Worm (Caenorhabditis elegans) whole organism, L4/young adult: ENCODE results near the gene C23G10.7.
A peak's percentile ranks its signal among the peaks of the same experiment; 100 is the strongest.

Source experiments
- W03F9.2 ChIP-seq: fragments of 150-350 bp; optimal IDR thresholded peaks from 2 replicates; lab custom pipeline; 2014; ENCODE audit warnings: missing biosample characterization, missing genetic modification characterization
- dao-5 ChIP-seq: sonication (generic microtip); optimal IDR thresholded peaks from 2 replicates; lab custom pipeline; 2016; ENCODE audit warnings: missing genotype, missing genetic modification characterization, moderate library complexity, missing compliant biosample characterization
- him-1 ChIP-seq: sonication (generic microtip); optimal IDR thresholded peaks from 2 replicates; lab custom pipeline; 2016; ENCODE audit warnings: missing genotype, missing genetic modification reagents, missing genetic modification characterization, missing compliant biosample characterization

The C23G10.7 gene

ce11 chrIII:6198378-6199234, at the start of gene C23G10.7, which contains the start of gene rpn-2:
Gene C23G10.7 (minus strand): TSS chrIII:6198414.
Gene rpn-2 (plus strand): TSS chrIII:6199184.
- TF ChIP-seq W03F9.2 (tag; lab: Kevin White, UChicago) (peak; percentile 78), him-1 (no peak), dao-5 (tag; lab: Kevin White, UChicago) (no peak)

DNA sequence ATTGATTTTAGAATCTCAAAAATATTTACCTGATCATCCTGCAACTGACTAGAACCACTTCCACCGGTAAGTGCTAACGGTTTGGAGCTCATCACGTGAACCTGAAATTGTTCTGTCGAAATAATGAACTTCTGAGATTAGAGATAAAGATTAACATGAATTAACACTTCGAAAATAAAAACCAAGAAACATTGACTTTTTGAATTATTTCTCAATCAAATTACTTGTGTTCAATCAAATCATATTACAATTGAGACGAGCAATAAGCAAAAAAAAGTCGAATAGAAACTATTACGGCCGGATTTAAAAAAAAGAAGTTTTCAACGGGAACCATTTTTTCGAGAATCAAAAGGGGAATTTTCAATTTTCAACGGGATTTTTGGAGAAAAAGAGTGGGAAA, 47.5 kb upstream of the C23G10.7 start, which contains the start of gene bcas-2:
Gene bcas-2 (minus strand): TSS at position 101 of the 400 bp plus-strand sequence.
- TF ChIP-seq him-1 (no peak), dao-5 (tag; lab: Kevin White, UChicago) (no peak), W03F9.2 (tag; lab: Kevin White, UChicago) (no peak)

- TF ChIP-seq W03F9.2 (tag; lab: Kevin White, UChicago) (no peak), dao-5 (tag; lab: Kevin White, UChicago) (no peak), him-1 (no peak)
These were observed 42.3 kb upstream of the C23G10.7 start, which contains the start of gene T12A2.3 for ce11 chrIII:6240528-6240927. Gene T12A2.3 (plus strand): TSS chrIII:6240828.

ce11 chrIII:6236649-6237048, 38.4 kb upstream of the C23G10.7 start, which contains the start of gene T12A2.21:
Gene T12A2.21 (minus strand): TSS chrIII:6236749.
- TF ChIP-seq W03F9.2 (tag; lab: Kevin White, UChicago) = no peak
- no peak for TF ChIP-seq him-1
- TF ChIP-seq dao-5 (tag; lab: Kevin White, UChicago) = no peak

DNA sequence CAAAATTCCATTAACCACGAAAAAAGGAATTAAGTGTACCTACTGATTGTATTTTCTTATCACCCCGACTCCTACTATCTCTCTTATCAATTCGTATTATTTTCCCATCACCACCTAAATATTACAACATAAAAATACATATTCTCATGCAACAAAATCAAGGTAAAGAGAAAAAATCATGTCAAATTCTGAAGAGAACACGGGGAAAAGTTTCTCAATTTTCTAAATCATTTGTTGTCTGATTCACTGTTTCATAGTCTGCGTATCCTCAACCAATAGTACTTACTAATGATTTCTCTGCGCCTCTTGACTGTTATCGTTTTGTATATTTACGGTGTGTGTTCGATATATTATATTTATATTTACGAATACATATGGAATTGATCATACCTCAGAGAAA, 33.7 kb upstream of the C23G10.7 start:
- TF ChIP-seq him-1 (no peak), dao-5 (tag; lab: Kevin White, UChicago) (no peak), W03F9.2 (tag; lab: Kevin White, UChicago) (no peak)

DNA sequence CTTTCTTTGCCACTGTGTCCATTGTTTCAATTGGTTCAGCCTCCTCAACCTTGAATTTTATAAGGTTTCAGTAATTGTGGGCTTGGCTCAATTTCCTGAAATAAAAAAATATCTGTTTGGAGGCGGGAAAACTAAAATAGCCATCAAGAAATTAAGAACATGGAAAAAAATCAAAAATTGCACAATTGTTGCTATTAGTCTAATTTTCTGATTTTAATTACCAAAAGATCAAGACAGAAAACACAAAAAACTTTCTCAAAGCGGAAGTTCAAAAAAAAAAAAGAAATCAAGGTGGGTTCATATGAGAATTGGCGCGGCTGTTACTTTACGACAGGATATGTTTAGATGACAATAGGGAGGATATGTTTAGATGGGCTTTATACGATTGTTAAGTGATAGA, 32.7 kb upstream of the C23G10.7 start, which contains the start of gene esyt-2:
Gene esyt-2 (minus strand): TSS at position 101 of the 400 bp plus-strand sequence.
- TF ChIP-seq him-1 = no peak
- no peak for TF ChIP-seq W03F9.2 (tag; lab: Kevin White, UChicago)
- no peak for TF ChIP-seq dao-5 (tag; lab: Kevin White, UChicago)

- TF ChIP-seq dao-5 (tag; lab: Kevin White, UChicago) (no peak), W03F9.2 (tag; lab: Kevin White, UChicago) (no peak), him-1 (no peak)
These were observed 23.2 kb upstream of the C23G10.7 start for ce11 chrIII:6221403-6221802.

- TF ChIP-seq W03F9.2 (tag; lab: Kevin White, UChicago) (no peak), him-1 (no peak), dao-5 (tag; lab: Kevin White, UChicago) (no peak)
These were observed 18.7 kb upstream of the C23G10.7 start, which contains the start of gene hot-4 for ce11 chrIII:6216833-6217466. Gene hot-4 (plus strand): TSS chrIII:6217416.

DNA sequence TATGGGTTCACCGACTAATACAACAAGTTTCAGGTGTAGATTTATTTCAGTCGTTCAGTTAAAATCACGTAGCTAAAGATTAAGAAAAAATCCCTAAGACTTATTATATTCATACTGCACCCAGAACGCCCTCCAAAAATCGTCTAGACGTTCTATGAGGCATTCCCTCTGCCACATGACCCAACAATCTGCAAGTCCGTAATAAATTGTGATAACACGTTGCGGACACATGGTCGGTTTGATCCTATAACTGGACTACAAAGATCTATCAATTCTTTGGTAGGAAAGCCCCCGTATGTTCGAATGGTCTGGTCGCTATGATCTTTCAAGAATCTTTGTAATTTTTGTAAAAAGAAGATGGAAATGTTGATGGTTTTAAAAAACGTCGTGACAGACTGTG, 17.7 kb upstream of the C23G10.7 start:
- TF ChIP-seq him-1 (no peak), W03F9.2 (tag; lab: Kevin White, UChicago) (no peak), dao-5 (tag; lab: Kevin White, UChicago) (no peak)

DNA sequence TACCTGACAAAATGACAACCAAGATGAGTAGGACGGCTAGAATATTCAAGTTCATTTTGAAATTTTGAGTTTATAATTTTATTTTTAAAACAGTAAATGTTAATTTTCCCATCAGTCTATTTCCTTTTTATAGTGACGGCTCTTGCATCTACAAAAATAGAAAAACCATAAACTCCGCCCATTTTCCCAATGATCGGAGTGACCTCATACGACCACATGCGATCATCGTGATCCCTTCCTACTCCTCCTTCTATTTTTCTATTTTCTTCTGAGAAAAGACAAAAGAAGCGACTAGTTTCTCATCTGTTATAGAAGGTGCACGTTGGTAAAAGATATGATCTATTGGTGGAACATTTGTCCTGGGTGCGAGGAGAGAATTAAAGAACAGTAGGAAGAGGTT, 17.3 kb upstream of the C23G10.7 start, which contains the start of gene C23G10.11:
Gene C23G10.11 (minus strand): TSS at position 101 of the 400 bp plus-strand sequence.
- no peak for TF ChIP-seq dao-5 (tag; lab: Kevin White, UChicago)
- TF ChIP-seq W03F9.2 (tag; lab: Kevin White, UChicago) = no peak
- TF ChIP-seq him-1 = no peak

ce11 chrIII:6213915-6214314, 15.7 kb upstream of the C23G10.7 start, which contains the start of gene C23G10.10:
Gene C23G10.10 (minus strand): TSS chrIII:6214015.
- TF ChIP-seq dao-5 (tag; lab: Kevin White, UChicago) (no peak), W03F9.2 (tag; lab: Kevin White, UChicago) (no peak), him-1 (no peak)

ce11 chrIII:6210215-6210822, 12.1 kb upstream of the C23G10.7 start:
- TF ChIP-seq W03F9.2 (tag; lab: Kevin White, UChicago) (no peak), dao-5 (tag; lab: Kevin White, UChicago) (no peak), him-1 (no peak)

DNA sequence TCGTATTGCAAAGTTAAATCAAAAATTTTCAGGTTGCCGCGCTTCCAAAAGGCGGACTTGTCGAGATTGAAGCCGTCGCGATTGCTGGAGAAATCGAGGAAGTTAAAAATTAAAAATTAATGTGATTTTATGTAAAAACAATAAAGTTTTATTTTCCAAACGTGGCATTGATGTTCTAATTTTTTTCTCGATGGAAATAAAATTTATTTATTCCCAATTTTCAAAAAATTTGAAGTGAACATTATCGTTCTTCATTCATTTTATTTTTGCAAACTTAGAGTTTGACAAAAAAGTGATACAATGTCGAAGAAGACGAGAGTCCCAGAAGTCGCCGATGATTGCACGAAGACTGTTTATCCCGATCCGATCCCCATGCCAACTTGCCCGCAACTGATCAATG, 10.8 kb upstream of the C23G10.7 start, which contains the start of gene C23G10.1:
Gene C23G10.1 (plus strand): TSS at position 301 of the 400 bp plus-strand sequence.
- no peak for TF ChIP-seq W03F9.2 (tag; lab: Kevin White, UChicago)
- no peak for TF ChIP-seq him-1
- no peak for TF ChIP-seq dao-5 (tag; lab: Kevin White, UChicago)
